Fruit fly (Drosophila melanogaster): ENCODE results near the gene RpL32.

RpL32 gene

DNA sequence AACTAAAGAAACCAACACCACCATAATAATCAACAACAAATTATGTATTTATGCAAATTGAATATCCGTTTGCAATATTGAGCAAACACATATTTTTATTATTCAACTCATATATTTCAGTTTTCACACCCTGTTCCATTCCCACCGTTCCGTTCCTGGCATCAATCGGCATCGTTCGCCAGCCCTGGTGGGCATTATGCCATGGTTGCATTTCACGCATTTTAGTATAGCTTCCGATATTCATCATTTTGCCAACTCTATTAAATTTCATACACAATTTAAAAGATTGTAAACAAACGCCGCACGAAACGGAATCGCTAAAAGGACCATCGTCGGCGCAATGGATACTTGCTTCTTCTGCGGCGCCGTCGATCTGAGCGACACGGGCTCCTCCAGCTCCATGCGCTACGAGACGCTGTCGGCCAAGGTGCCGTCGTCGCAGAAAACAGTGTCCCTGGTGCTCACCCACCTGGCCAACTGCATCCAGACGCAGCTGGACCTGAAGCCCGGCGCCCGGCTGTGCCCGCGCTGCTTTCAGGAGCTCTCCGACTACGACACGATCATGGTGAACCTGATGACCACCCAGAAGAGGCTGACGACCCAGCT is 2.7 kb downstream of the RpL32 start, which contains the start of gene Sry-delta (continued):
- TF ChIP-seq CG34406 (GFP tag; optimal IDR thresholded peaks at IDR 0.05): peak; percentile 48
- TF ChIP-seq Sox15 (GFP tag; optimal IDR thresholded peaks at IDR 0.05): peak; percentile 39
- no peak for TF ChIP-seq Met (GFP tag; optimal IDR thresholded peaks at IDR 0.05)
- no peak for TF ChIP-seq CG7368 (GFP tag; optimal IDR thresholded peaks at IDR 0.05)
- no peak for TF ChIP-seq vri (GFP tag; optimal IDR thresholded peaks at IDR 0.05)
- no peak for TF ChIP-seq CG10669 (GFP tag; optimal IDR thresholded peaks at IDR 0.05)
- no peak for TF ChIP-seq Sox102F (GFP tag; optimal IDR thresholded peaks at IDR 0.05)
- peak; percentile 61 for TF ChIP-seq fkh (GFP tag; optimal IDR thresholded peaks at IDR 0.05)
- no peak for TF ChIP-seq Ets96B (tag; optimal IDR thresholded peaks at IDR 0.05)
- TF ChIP-seq fd59A (GFP tag; optimal IDR thresholded peaks at IDR 0.05): no peak
- TF ChIP-seq dac (GFP tag; optimal IDR thresholded peaks at IDR 0.05): no peak
- no peak for TF ChIP-seq Eip75B (GFP tag; optimal IDR thresholded peaks at IDR 0.05)
- TF ChIP-seq CG1621 (tag; optimal IDR thresholded peaks at IDR 0.05): no peak
- TF ChIP-seq lz (GFP tag; optimal IDR thresholded peaks at IDR 0.05): peak; percentile 79
- no peak for TF ChIP-seq CG15336 (GFP tag; IDR thresholded peaks at IDR 0.05)
- peak; percentile 44 for TF ChIP-seq CG6792 (GFP tag; optimal IDR thresholded peaks at IDR 0.05)

DNA sequence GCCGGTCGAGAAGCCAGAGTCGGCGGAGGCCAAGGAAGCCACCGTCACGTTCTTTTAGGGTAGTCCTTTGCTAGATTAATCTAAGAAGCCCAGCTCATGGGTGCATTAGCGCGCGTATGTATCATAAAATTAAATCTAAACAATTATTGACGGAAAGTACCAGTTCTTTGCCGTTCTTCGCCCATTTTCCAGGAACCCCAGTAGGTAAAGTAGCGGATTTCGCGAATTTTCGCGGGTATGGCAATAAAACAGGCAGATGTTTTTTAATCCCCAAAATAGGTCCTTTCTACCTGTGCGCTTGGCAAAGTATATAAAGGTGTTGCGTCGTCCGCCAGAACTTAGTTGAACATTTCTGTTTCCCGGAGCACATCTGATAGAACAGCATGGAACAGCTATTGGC is 5.1 kb downstream of the RpL32 start:
- no peak for TF ChIP-seq Ets96B (tag; optimal IDR thresholded peaks at IDR 0.05)
- TF ChIP-seq fd85E (GFP tag; optimal IDR thresholded peaks at IDR 0.05): no peak
- TF ChIP-seq CG6808 (GFP tag; optimal IDR thresholded peaks at IDR 0.05): no peak
- TF ChIP-seq fkh (GFP tag; optimal IDR thresholded peaks at IDR 0.05): no peak
- TF ChIP-seq Sox14 (GFP tag; optimal IDR thresholded peaks at IDR 0.05): no peak
- no peak for TF ChIP-seq CG8632 (GFP tag; optimal IDR thresholded peaks at IDR 0.05)
- TF ChIP-seq CG8119 (GFP tag; IDR thresholded peaks at IDR 0.05): no peak
- TF ChIP-seq dsx (GFP tag; optimal IDR thresholded peaks at IDR 0.05; ENCODE audit: poor library complexity, severe bottlenecking): no peak
- TF ChIP-seq CG16779 (tag; optimal IDR thresholded peaks at IDR 0.05): no peak
- no peak for TF ChIP-seq CG10631 (GFP tag; optimal IDR thresholded peaks at IDR 0.05)
- TF ChIP-seq Blimp-1 (GFP tag; optimal IDR thresholded peaks at IDR 0.05): no peak
- TF ChIP-seq CG10669 (GFP tag; optimal IDR thresholded peaks at IDR 0.05): no peak
- no peak for TF ChIP-seq CG3032 (tag; optimal IDR thresholded peaks at IDR 0.05)

DNA sequence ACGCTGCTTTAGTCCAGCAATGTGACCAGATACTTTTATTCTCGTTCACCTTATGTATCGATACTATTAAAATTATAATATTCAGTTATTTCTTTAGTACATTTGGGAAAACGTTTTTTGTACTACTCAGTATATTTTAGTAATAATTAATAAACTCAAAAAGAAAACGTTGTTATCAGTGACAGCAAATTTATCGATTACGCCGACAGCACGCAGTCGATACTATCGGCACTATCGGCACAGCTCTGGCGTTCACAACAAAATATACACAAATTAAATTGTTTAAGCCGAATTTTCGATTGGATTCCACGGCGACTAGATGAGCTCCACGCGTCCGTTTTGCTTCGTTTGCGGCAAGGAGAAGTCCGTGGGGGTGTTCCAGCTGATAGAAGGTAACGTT is 6.5 kb downstream of the RpL32 start, which contains the start of the genes janA, Sry-alpha and Sry-beta:
TSS of gene janA (minus strand) at position 40 of the 400 bp plus-strand sequence.
TSS of gene Sry-alpha (plus strand) at position 226 of the 400 bp plus-strand sequence.
TSS of gene Sry-beta (plus strand) at position 226 of the 400 bp plus-strand sequence.
- TF ChIP-seq dsx (GFP tag; optimal IDR thresholded peaks at IDR 0.05; ENCODE audit: poor library complexity, severe bottlenecking) (peak; percentile 91), CG10631 (GFP tag; optimal IDR thresholded peaks at IDR 0.05) (no peak), acj6 (GFP tag; optimal IDR thresholded peaks at IDR 0.05) (no peak), esn (GFP tag; optimal IDR thresholded peaks at IDR 0.05) (peak; percentile 45), vri (GFP tag; optimal IDR thresholded peaks at IDR 0.05) (no peak), CG3032 (tag; optimal IDR thresholded peaks at IDR 0.05) (peak; percentile 18)

DNA sequence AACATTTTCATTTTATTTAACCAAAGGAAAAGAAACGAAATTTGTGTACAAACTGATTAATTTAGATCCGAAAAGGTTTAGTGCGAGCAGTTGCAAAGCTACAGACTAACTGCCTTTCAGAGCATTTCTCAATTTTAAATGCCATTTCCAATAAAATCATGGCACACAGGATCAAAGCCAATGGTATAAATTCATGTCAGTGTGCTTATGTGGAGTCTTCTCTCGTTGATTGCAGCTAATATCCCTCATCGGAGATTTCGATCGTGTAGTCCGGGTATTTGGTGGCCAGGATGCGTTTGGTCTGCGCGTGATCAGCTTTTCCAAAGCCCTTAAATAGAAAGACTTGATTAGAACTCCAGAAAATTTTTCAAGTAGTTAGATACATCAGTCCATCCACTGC is 7.3 kb downstream of the RpL32 start, which contains the start of gene janB:
TSS of gene janB (minus strand) at position 101 of the 400 bp plus-strand sequence.
- TF ChIP-seq CG10631 (GFP tag; optimal IDR thresholded peaks at IDR 0.05) (no peak), CG11902 (GFP tag; optimal IDR thresholded peaks at IDR 0.05) (no peak)

DNA sequence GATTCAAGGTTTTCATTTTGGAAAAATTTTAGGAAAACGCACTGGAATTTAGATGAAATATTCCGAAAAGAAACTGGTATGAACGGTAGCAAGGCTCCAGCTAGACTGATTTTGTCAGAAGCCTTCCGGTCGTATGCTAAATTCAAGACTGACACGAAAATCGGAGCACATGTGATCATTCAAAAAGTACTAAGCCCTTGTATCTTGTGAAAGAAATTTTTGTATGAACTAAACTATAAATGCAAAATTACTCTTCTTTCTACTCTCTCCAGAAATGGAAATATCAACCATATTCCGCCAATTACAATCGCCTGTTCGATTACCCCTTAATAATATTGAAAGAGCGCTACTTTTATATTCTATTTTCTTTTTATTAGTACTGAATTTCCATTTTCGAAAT is 8.3 kb downstream of the RpL32 start, which contains the start of gene ocn:
TSS of gene ocn (minus strand) at position 101 of the 400 bp plus-strand sequence.
- TF ChIP-seq CG10631 (GFP tag; optimal IDR thresholded peaks at IDR 0.05) (no peak), CG3032 (tag; optimal IDR thresholded peaks at IDR 0.05) (no peak), CG11762 (GFP tag; optimal IDR thresholded peaks at IDR 0.05; ENCODE audit: insufficient read depth) (no peak), vri (GFP tag; optimal IDR thresholded peaks at IDR 0.05) (no peak)
